Worm (Caenorhabditis elegans): ENCODE data around the gene srj-14.

DNA sequence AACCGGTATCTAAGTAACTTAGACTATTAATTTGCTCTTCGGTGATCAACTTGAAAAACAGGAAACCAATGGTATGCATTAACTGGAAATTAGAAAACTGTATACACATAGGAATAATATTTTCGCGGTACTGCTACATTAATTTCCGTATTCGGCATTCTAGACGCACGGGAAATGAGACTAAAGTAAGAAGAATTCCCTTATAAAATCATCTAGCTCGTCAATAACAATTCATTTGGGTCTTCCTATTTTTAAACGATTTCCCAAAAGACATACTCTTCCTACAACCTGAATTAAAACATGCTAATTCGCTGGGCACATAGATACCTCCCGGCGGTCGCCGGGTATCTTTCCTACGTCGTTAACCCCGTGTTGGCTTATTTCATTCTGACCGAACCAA, 32.8 kb downstream of the srj-14 start, which contains the start of gene srj-13:
- TF ChIP-seq dao-5 (tag; optimal IDR thresholded peaks at IDR 0.05) (no peak), him-1 (tag; optimal IDR thresholded peaks at IDR 0.05) (no peak), W03F9.2 (tag; optimal IDR thresholded peaks at IDR 0.05) (no peak)
